Worm (Caenorhabditis elegans): ENCODE data around the gene T06E8.8.

T06E8.8 gene

ce11 chrV:10065679-10066078 is 22.1 kb downstream of the T06E8.8 start:
- no peak for TF ChIP-seq hmbx-1 (tag; optimal IDR thresholded peaks at IDR 0.05)
- TF ChIP-seq ceh-13 (GFP tag; optimal IDR thresholded peaks at IDR 0.05), result no peak
- no peak for TF ChIP-seq ama-1 (optimal IDR thresholded peaks at IDR 0.05)
- TF ChIP-seq B0310.2 (tag; optimal IDR thresholded peaks at IDR 0.05), result no peak
- TF ChIP-seq scrt-1 (GFP tag; IDR thresholded peaks at IDR 0.05), result no peak
- no peak for TF ChIP-seq flt-1 (GFP tag; IDR thresholded peaks at IDR 0.05)
- TF ChIP-seq aly-1 (tag; optimal IDR thresholded peaks at IDR 0.05), result no peak
- no peak for TF ChIP-seq sea-1 (GFP tag; conservative IDR thresholded peaks at IDR 0.05)
- TF ChIP-seq hmg-4 (GFP tag; optimal IDR thresholded peaks at IDR 0.05), result no peak
- no peak for TF ChIP-seq F13C5.2 (tag; optimal IDR thresholded peaks at IDR 0.05)
- no peak for TF ChIP-seq tbx-37 (GFP tag; conservative IDR thresholded peaks at IDR 0.05)
- no peak for TF ChIP-seq tra-4 (tag; optimal IDR thresholded peaks at IDR 0.05)

ce11 chrV:10066769-10067168 is 23.2 kb downstream of the T06E8.8 start, which contains the start of gene npr-39:
npr-39 (plus strand) TSS chrV:10067069.
- TF ChIP-seq hnd-1 (tag; optimal IDR thresholded peaks at IDR 0.05), result no peak
- no peak for TF ChIP-seq scrt-1 (GFP tag; IDR thresholded peaks at IDR 0.05)
- no peak for TF ChIP-seq B0310.2 (tag; optimal IDR thresholded peaks at IDR 0.05)
- TF ChIP-seq F13C5.2 (tag; optimal IDR thresholded peaks at IDR 0.05), result no peak
- no peak for TF ChIP-seq tra-4 (tag; optimal IDR thresholded peaks at IDR 0.05)
- no peak for TF ChIP-seq ets-7 (tag; optimal IDR thresholded peaks at IDR 0.05)
- no peak for TF ChIP-seq hmbx-1 (tag; optimal IDR thresholded peaks at IDR 0.05)

DNA sequence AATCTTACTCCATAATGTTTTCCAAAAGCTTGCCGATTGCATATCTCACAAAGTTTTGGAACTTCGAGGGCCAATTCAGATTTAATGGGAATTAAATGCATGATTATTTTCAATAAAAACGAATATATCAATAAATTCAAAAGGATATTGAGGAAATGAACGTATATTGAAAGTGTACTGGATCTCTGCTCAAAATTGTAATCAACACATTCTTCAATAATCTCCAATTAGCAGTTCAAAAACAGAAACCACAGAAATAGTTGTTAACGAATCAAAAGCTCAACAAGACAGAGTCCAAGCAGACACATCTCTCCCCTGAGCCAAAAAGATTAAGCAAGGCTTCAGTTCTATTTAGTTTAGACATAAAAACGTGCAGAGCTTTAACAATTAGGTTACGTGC is 27.0 kb downstream of the T06E8.8 start, which contains the start of gene nhr-192:
Gene nhr-192 (minus strand): TSS at position 101 of the 400 bp plus-strand sequence.
- TF ChIP-seq hmg-4 (GFP tag; optimal IDR thresholded peaks at IDR 0.05) (no peak), tra-4 (tag; optimal IDR thresholded peaks at IDR 0.05) (no peak), F13C5.2 (tag; optimal IDR thresholded peaks at IDR 0.05) (no peak), ets-7 (tag; optimal IDR thresholded peaks at IDR 0.05) (no peak), pes-1 (GFP tag; IDR thresholded peaks at IDR 0.05) (no peak)

- TF ChIP-seq flt-1 (GFP tag; IDR thresholded peaks at IDR 0.05), result no peak
- no peak for TF ChIP-seq B0310.2 (tag; optimal IDR thresholded peaks at IDR 0.05)
- TF ChIP-seq hnd-1 (tag; optimal IDR thresholded peaks at IDR 0.05), result no peak
- no peak for TF ChIP-seq sea-1 (GFP tag; conservative IDR thresholded peaks at IDR 0.05)
- no peak for TF ChIP-seq tbx-37 (GFP tag; conservative IDR thresholded peaks at IDR 0.05)
- TF ChIP-seq aly-1 (tag; optimal IDR thresholded peaks at IDR 0.05), result no peak
- TF ChIP-seq hmg-4 (GFP tag; optimal IDR thresholded peaks at IDR 0.05), result no peak
- TF ChIP-seq tbx-11 (GFP tag; IDR thresholded peaks at IDR 0.05), result no peak
- TF ChIP-seq hmbx-1 (tag; optimal IDR thresholded peaks at IDR 0.05), result no peak
- TF ChIP-seq tra-4 (tag; optimal IDR thresholded peaks at IDR 0.05), result no peak
- no peak for TF ChIP-seq ceh-36 (tag; optimal IDR thresholded peaks at IDR 0.05)
- TF ChIP-seq scrt-1 (GFP tag; IDR thresholded peaks at IDR 0.05), result no peak
- no peak for TF ChIP-seq ets-7 (tag; optimal IDR thresholded peaks at IDR 0.05)
- no peak for TF ChIP-seq pes-1 (GFP tag; IDR thresholded peaks at IDR 0.05)
- no peak for TF ChIP-seq ama-1 (optimal IDR thresholded peaks at IDR 0.05)
- TF ChIP-seq ceh-13 (GFP tag; optimal IDR thresholded peaks at IDR 0.05), result no peak
- TF ChIP-seq F13C5.2 (tag; optimal IDR thresholded peaks at IDR 0.05), result no peak
Measured at ce11 chrV:10072721-10073120, 29.2 kb downstream of the T06E8.8 start.

ce11 chrV:10073793-10074192 is 30.2 kb downstream of the T06E8.8 start, which contains the start of gene F57A8.6:
F57A8.6 (minus strand) TSS chrV:10073893.
- no peak for TF ChIP-seq F13C5.2 (tag; optimal IDR thresholded peaks at IDR 0.05)
- no peak for TF ChIP-seq hnd-1 (tag; optimal IDR thresholded peaks at IDR 0.05)
- TF ChIP-seq hmg-4 (GFP tag; optimal IDR thresholded peaks at IDR 0.05), result no peak
- no peak for TF ChIP-seq ceh-36 (tag; optimal IDR thresholded peaks at IDR 0.05)
- TF ChIP-seq ets-7 (tag; optimal IDR thresholded peaks at IDR 0.05), result no peak
- no peak for TF ChIP-seq ama-1 (optimal IDR thresholded peaks at IDR 0.05)
- no peak for TF ChIP-seq aly-1 (tag; optimal IDR thresholded peaks at IDR 0.05)
- TF ChIP-seq tra-4 (tag; optimal IDR thresholded peaks at IDR 0.05), result no peak
- no peak for TF ChIP-seq sea-1 (GFP tag; conservative IDR thresholded peaks at IDR 0.05)
- TF ChIP-seq pes-1 (GFP tag; IDR thresholded peaks at IDR 0.05), result no peak
- TF ChIP-seq flt-1 (GFP tag; IDR thresholded peaks at IDR 0.05), result no peak
- no peak for TF ChIP-seq hmbx-1 (tag; optimal IDR thresholded peaks at IDR 0.05)
- no peak for TF ChIP-seq B0310.2 (tag; optimal IDR thresholded peaks at IDR 0.05)
- no peak for TF ChIP-seq tbx-37 (GFP tag; conservative IDR thresholded peaks at IDR 0.05)
- no peak for TF ChIP-seq ceh-13 (GFP tag; optimal IDR thresholded peaks at IDR 0.05)
- no peak for TF ChIP-seq tbx-11 (GFP tag; IDR thresholded peaks at IDR 0.05)
- TF ChIP-seq scrt-1 (GFP tag; IDR thresholded peaks at IDR 0.05), result no peak

DNA sequence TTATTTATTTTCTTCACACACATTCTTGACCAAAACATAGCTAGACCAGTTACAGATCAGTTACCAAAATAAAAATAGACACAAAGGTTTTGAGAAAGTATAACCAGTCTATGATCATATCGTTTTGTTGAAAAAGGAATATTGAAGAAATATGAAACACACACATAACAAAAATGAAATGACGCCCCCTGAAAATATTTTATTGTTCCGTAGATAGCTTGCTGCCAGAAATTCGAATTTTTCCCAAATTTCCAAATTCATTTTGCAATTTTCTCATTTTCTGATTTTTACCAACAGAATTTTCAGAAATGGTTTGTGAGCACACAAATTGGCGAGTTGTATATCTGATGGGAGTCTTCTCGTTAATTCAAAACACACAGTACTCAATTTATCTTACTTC is 31.9 kb downstream of the T06E8.8 start, which contains the start of gene F57A8.7:
Gene F57A8.7 (plus strand): TSS at position 301 of the 400 bp plus-strand sequence.
- no peak for TF ChIP-seq ama-1 (optimal IDR thresholded peaks at IDR 0.05)
- TF ChIP-seq tra-4 (tag; optimal IDR thresholded peaks at IDR 0.05), result no peak
- no peak for TF ChIP-seq B0310.2 (tag; optimal IDR thresholded peaks at IDR 0.05)
- no peak for TF ChIP-seq hmbx-1 (tag; optimal IDR thresholded peaks at IDR 0.05)
- no peak for TF ChIP-seq sea-1 (GFP tag; conservative IDR thresholded peaks at IDR 0.05)
- TF ChIP-seq ets-7 (tag; optimal IDR thresholded peaks at IDR 0.05), result no peak
- no peak for TF ChIP-seq hmg-4 (GFP tag; optimal IDR thresholded peaks at IDR 0.05)
- no peak for TF ChIP-seq tbx-37 (GFP tag; conservative IDR thresholded peaks at IDR 0.05)
- TF ChIP-seq ceh-13 (GFP tag; optimal IDR thresholded peaks at IDR 0.05), result no peak
- no peak for TF ChIP-seq scrt-1 (GFP tag; IDR thresholded peaks at IDR 0.05)
- TF ChIP-seq hnd-1 (tag; optimal IDR thresholded peaks at IDR 0.05), result no peak
- no peak for TF ChIP-seq tbx-11 (GFP tag; IDR thresholded peaks at IDR 0.05)
- TF ChIP-seq aly-1 (tag; optimal IDR thresholded peaks at IDR 0.05), result no peak
- no peak for TF ChIP-seq ceh-36 (tag; optimal IDR thresholded peaks at IDR 0.05)
- no peak for TF ChIP-seq F13C5.2 (tag; optimal IDR thresholded peaks at IDR 0.05)
- TF ChIP-seq pes-1 (GFP tag; IDR thresholded peaks at IDR 0.05), result no peak
- TF ChIP-seq flt-1 (GFP tag; IDR thresholded peaks at IDR 0.05), result no peak

ce11 chrV:10078244-10078643 is 34.7 kb downstream of the T06E8.8 start, which contains the start of gene R04B5.1:
R04B5.1 (minus strand) TSS chrV:10078344.
- TF ChIP-seq B0310.2 (tag; optimal IDR thresholded peaks at IDR 0.05) (no peak), pes-1 (GFP tag; IDR thresholded peaks at IDR 0.05) (no peak), sea-1 (GFP tag; conservative IDR thresholded peaks at IDR 0.05) (no peak), aly-1 (tag; optimal IDR thresholded peaks at IDR 0.05) (no peak)
